Fruit fly (Drosophila melanogaster) whole organism, larva: ENCODE results near the gene CG31365.

ENCODE experiments used
- noc ChIP-seq: fragments of 200-800 bp; sonication (Bioruptor generic); optimal IDR thresholded peaks from 3 replicates; lab custom pipeline; 2019; ENCODE audit warnings: missing biosample characterization, mild to moderate bottlenecking, missing genetic modification characterization, moderate library complexity

Gene CG31365

dm6 chr3R:23129617-23130016 is 3.4 kb upstream of the CG31365 start:
- TF ChIP-seq noc (tag; lab: Kevin White, UChicago): no peak

dm6 chr3R:23127796-23128195 is 1.6 kb upstream of the CG31365 start, which contains the start of gene CG31457:
Gene CG31457 (minus strand): TSS chr3R:23127981.
- no peak for TF ChIP-seq noc (tag; lab: Kevin White, UChicago)

dm6 chr3R:23120933-23121332 is 5.3 kb downstream of the CG31365 start:
- TF ChIP-seq noc (tag; lab: Kevin White, UChicago): no peak

- TF ChIP-seq noc (tag; lab: Kevin White, UChicago): peak; percentile 3
Observed at dm6 chr3R:23119873-23120272, 6.3 kb downstream of the CG31365 start.

dm6 chr3R:23117683-23118470 is 8.3 kb downstream of the CG31365 start, which contains the start of the genes Rassf and CenB1A:
Gene Rassf (minus strand): TSS chr3R:23117931.
Gene CenB1A (plus strand): TSS chr3R:23118400.
- TF ChIP-seq noc (tag; lab: Kevin White, UChicago): no peak

- no peak for TF ChIP-seq noc (tag; lab: Kevin White, UChicago)
Observed at dm6 chr3R:23112680-23113362, 13.4 kb downstream of the CG31365 start, which contains the start of gene Cow. Gene Cow (minus strand): TSS chr3R:23112730.

- TF ChIP-seq noc (tag; lab: Kevin White, UChicago): no peak
Observed at dm6 chr3R:23110724-23111123, 15.5 kb downstream of the CG31365 start.

dm6 chr3R:23099233-23099632 is 27.0 kb downstream of the CG31365 start, which contains the start of gene CG6738:
Gene CG6738 (plus strand): TSS chr3R:23099533.
- no peak for TF ChIP-seq noc (tag; lab: Kevin White, UChicago)

dm6 chr3R:23097197-23097809 is 28.9 kb downstream of the CG31365 start, which contains the start of gene CG6733:
Gene CG6733 (plus strand): TSS chr3R:23097728.
- TF ChIP-seq noc (tag; lab: Kevin White, UChicago): peak; percentile 32

- no peak for TF ChIP-seq noc (tag; lab: Kevin White, UChicago)
Observed at dm6 chr3R:23095346-23095745, 30.9 kb downstream of the CG31365 start, which contains the start of gene CG17109. Gene CG17109 (plus strand): TSS chr3R:23095690.

- TF ChIP-seq noc (tag; lab: Kevin White, UChicago): peak; percentile 39
Observed at dm6 chr3R:23091586-23092228, 34.5 kb downstream of the CG31365 start, which contains the start of the genes CG17110 and CG6726. Gene CG17110 (plus strand): TSS chr3R:23091724. Gene CG6726 (plus strand): TSS chr3R:23091724.

- no peak for TF ChIP-seq noc (tag; lab: Kevin White, UChicago)
Observed at dm6 chr3R:23088252-23088651, 38.0 kb downstream of the CG31365 start.

dm6 chr3R:23081265-23081664 is 45.0 kb downstream of the CG31365 start:
- no peak for TF ChIP-seq noc (tag; lab: Kevin White, UChicago)

dm6 chr3R:23074480-23074879 is 51.7 kb downstream of the CG31365 start:
- no peak for TF ChIP-seq noc (tag; lab: Kevin White, UChicago)
